Worm (Caenorhabditis elegans) whole organism, L4 larva: ENCODE data around the gene C05C10.7.

Experiments used
- F26F4.8 ChIP-seq: fragments of 200-800 bp; sonication (Bioruptor generic); conservative IDR thresholded peaks from 2 replicates; pipeline ENCODE4 v1.3.6; 2022; ENCODE audit warnings: missing genetic modification characterization, missing compliant biosample characterization
- F44E2.7 ChIP-seq: fragments of 200-800 bp; sonication (Bioruptor generic); IDR thresholded peaks from 2 replicates; pipeline ENCODE4 v2.1.2; 2022; ENCODE audit warnings: missing genetic modification characterization, missing compliant biosample characterization
- F49E8.2 ChIP-seq: sonication (generic microtip); optimal IDR thresholded peaks from 2 replicates; lab custom pipeline; 2016; ENCODE audit warnings: missing compliant biosample characterization, mild to moderate bottlenecking, missing genetic modification characterization, borderline replicate concordance
- R02D3.7 ChIP-seq: fragments of 150-350 bp; sonication (generic microtip); optimal IDR thresholded peaks from 3 replicates; lab custom pipeline; 2014; ENCODE audit warnings: missing biosample characterization, missing genetic modification characterization
- Y105C5A.15 ChIP-seq: fragments of 200-800 bp; sonication (Bioruptor generic); IDR thresholded peaks from 2 replicates; pipeline ENCODE4 v1.3.6; 2022; ENCODE audit warnings: missing genetic modification characterization, missing compliant biosample characterization
- Y48G9A.11 ChIP-seq: fragments of 200-800 bp; sonication (Bioruptor generic); IDR thresholded peaks from 2 replicates; pipeline ENCODE4 v1.3.6; 2022; ENCODE audit warnings: missing genetic modification reagents, missing genetic modification characterization, missing compliant biosample characterization
- Y75B8A.6 ChIP-seq: fragments of 200-800 bp; sonication (Bioruptor generic); IDR thresholded peaks from 2 replicates; pipeline ENCODE4 v1.3.6; 2022; ENCODE audit warnings: missing genetic modification reagents, missing genetic modification characterization, missing compliant biosample characterization
- ZK337.2 ChIP-seq: fragments of 200-800 bp; sonication (Bioruptor generic); IDR thresholded peaks from 2 replicates; pipeline ENCODE4 v1.3.6; 2022; ENCODE audit warnings: missing genetic modification reagents, missing genetic modification characterization, missing compliant biosample characterization
- ZK546.5 ChIP-seq, 2 experiments: sonication (generic microtip); optimal IDR thresholded peaks; 2 replicates each; lab custom pipeline; 2017; ENCODE audit warnings: missing biosample characterization in 2 of 2, missing genetic modification characterization in 2 of 2
- aha-1 ChIP-seq: fragments of 150-350 bp; peaks from one replicate; lab custom pipeline; 2014; ENCODE audit warnings: missing biosample characterization, missing genetic modification characterization
- ama-1 ChIP-seq: fragments of 150-350 bp; optimal IDR thresholded peaks from 2 replicates; lab custom pipeline; 2014; ENCODE audit warnings: inconsistent platforms, mixed read lengths
- ceh-20 ChIP-seq: fragments of 200-800 bp; sonication (Bioruptor generic); IDR thresholded peaks from 2 replicates; pipeline ENCODE4 v1.3.6; 2022; ENCODE audit warnings: missing genetic modification reagents, missing genetic modification characterization, missing compliant biosample characterization
- ceh-28 ChIP-seq: fragments of 150-350 bp; optimal IDR thresholded peaks from 2 replicates; lab custom pipeline; 2014; ENCODE audit warnings: missing biosample characterization, missing genetic modification reagents, missing genetic modification characterization
- ceh-44 ChIP-seq: fragments of 200-800 bp; sonication (Bioruptor generic); IDR thresholded peaks from 2 replicates; pipeline ENCODE4 v1.3.6; 2022; ENCODE audit warnings: missing genetic modification reagents, missing genetic modification characterization, missing compliant biosample characterization
- ceh-62 ChIP-seq: sonication (generic microtip); optimal IDR thresholded peaks from 2 replicates; lab custom pipeline; 2017; ENCODE audit warnings: missing biosample characterization, missing genetic modification characterization
- ceh-82 ChIP-seq: sonication (generic microtip); optimal IDR thresholded peaks from 2 replicates; lab custom pipeline; 2017; ENCODE audit warnings: missing biosample characterization, missing genetic modification characterization
- ces-1 ChIP-seq: fragments of 150-350 bp; sonication (generic microtip); optimal IDR thresholded peaks from 4 replicates; lab custom pipeline; 2014; ENCODE audit warnings: missing biosample characterization, missing genetic modification reagents, missing genetic modification characterization
- daf-12 ChIP-seq: fragments of 150-350 bp; optimal IDR thresholded peaks from 2 replicates; lab custom pipeline; 2014; ENCODE audit warnings: missing biosample characterization, missing genetic modification reagents, missing genetic modification characterization
- daf-19 ChIP-seq: fragments of 200-800 bp; sonication (Bioruptor generic); conservative IDR thresholded peaks from 2 replicates; pipeline ENCODE4 v1.3.6; 2022; ENCODE audit warnings: missing genetic modification characterization, missing compliant biosample characterization
- daf-8 ChIP-seq: fragments of 200-800 bp; sonication (Bioruptor generic); IDR thresholded peaks from 2 replicates; pipeline ENCODE4 v1.3.6; 2022; ENCODE audit warnings: missing genetic modification characterization, missing compliant biosample characterization
- dmd-9 ChIP-seq: fragments of 200-800 bp; sonication (Bioruptor generic); IDR thresholded peaks from 2 replicates; pipeline ENCODE4 v1.3.6; 2022; ENCODE audit warnings: missing genetic modification reagents, missing genetic modification characterization, missing compliant biosample characterization
- dpl-1 ChIP-seq: fragments of 150-350 bp; optimal IDR thresholded peaks from 2 replicates; lab custom pipeline; 2014; ENCODE audit warnings: missing biosample characterization, missing genetic modification reagents, missing genetic modification characterization
- egl-27 ChIP-seq: sonication (generic microtip); optimal IDR thresholded peaks from 3 replicates; lab custom pipeline; 2017; ENCODE audit warnings: missing biosample characterization, missing genetic modification reagents, missing genetic modification characterization
- egl-43 ChIP-seq: fragments of 200-800 bp; sonication (Bioruptor generic); IDR thresholded peaks from 2 replicates; pipeline ENCODE4 v1.3.6; 2022; ENCODE audit warnings: missing genetic modification reagents, missing genetic modification characterization, missing compliant biosample characterization
- fkh-10 ChIP-seq: fragments of 150-350 bp; optimal IDR thresholded peaks from 2 replicates; lab custom pipeline; 2014; ENCODE audit warnings: missing biosample characterization, missing genetic modification reagents, missing genetic modification characterization
- fos-1 ChIP-seq: fragments of 150-350 bp; optimal IDR thresholded peaks from 2 replicates; lab custom pipeline; 2014; ENCODE audit warnings: missing biosample characterization, missing genetic modification characterization
- gei-8 ChIP-seq: fragments of 200-800 bp; sonication (Bioruptor generic); optimal IDR thresholded peaks from 2 replicates; lab custom pipeline; 2018; ENCODE audit warnings: mild to moderate bottlenecking, missing genetic modification characterization, missing compliant biosample characterization
- hlh-11 ChIP-seq: fragments of 200-800 bp; sonication (Bioruptor generic); optimal IDR thresholded peaks from 2 replicates; lab custom pipeline; 2018; ENCODE audit warnings: mild to moderate bottlenecking, missing genetic modification characterization, missing compliant biosample characterization
- lin-1 ChIP-seq: fragments of 200-800 bp; sonication (Bioruptor generic); IDR thresholded peaks from 2 replicates; pipeline ENCODE4 v1.3.6; 2022; ENCODE audit warnings: missing genetic modification reagents, missing genetic modification characterization, missing compliant biosample characterization
- lin-29 ChIP-seq: fragments of 200-800 bp; sonication (Bioruptor generic); IDR thresholded peaks from 2 replicates; pipeline ENCODE4 v1.3.6; 2022; ENCODE audit warnings: missing genetic modification reagents, missing genetic modification characterization, missing compliant biosample characterization
- lir-3 ChIP-seq: sonication (generic microtip); optimal IDR thresholded peaks from 2 replicates; lab custom pipeline; 2016; ENCODE audit warnings: mild to moderate bottlenecking, missing genetic modification characterization, missing compliant biosample characterization
- lsy-2 ChIP-seq, 2 experiments: fragments of 150-350 bp in 1 of 2; sonication (generic microtip) in 1 of 2; optimal IDR thresholded peaks; 2 replicates each; lab custom pipeline; 2014 to 2017; ENCODE audit warnings: missing biosample characterization in 2 of 2, missing genetic modification characterization in 2 of 2
- madf-5 ChIP-seq, 2 experiments: fragments of 200-800 bp; sonication (Bioruptor generic); IDR thresholded peaks; 2 replicates each; pipeline ENCODE4 v1.3.6; 2022; ENCODE audit warnings: missing compliant biosample characterization in 2 of 2, missing genetic modification characterization in 2 of 2
- madf-9 ChIP-seq: fragments of 200-800 bp; sonication (Bioruptor generic); conservative IDR thresholded peaks from 2 replicates; pipeline ENCODE4 v1.3.6; 2022; ENCODE audit warnings: missing genetic modification reagents, missing genetic modification characterization, missing compliant biosample characterization
- mdt-29 ChIP-seq: fragments of 200-800 bp; sonication (Bioruptor generic); IDR thresholded peaks from 2 replicates; pipeline ENCODE4 v1.3.6; 2022; ENCODE audit warnings: missing genetic modification reagents, missing genetic modification characterization, missing compliant biosample characterization
- mes-2 ChIP-seq: sonication (generic microtip); optimal IDR thresholded peaks from 2 replicates; lab custom pipeline; 2016; ENCODE audit warnings: missing genotype, mild to moderate bottlenecking, missing genetic modification characterization, missing compliant biosample characterization; ENCODE audit not compliant: poor library complexity, severe bottlenecking
- nhr-102 ChIP-seq: sonication (generic microtip); optimal IDR thresholded peaks from 2 replicates; lab custom pipeline; 2016; ENCODE audit warnings: mild to moderate bottlenecking, missing genetic modification characterization, moderate library complexity, missing compliant biosample characterization
- nhr-28 ChIP-seq: fragments of 150-350 bp; optimal IDR thresholded peaks from 2 replicates; lab custom pipeline; 2014; ENCODE audit warnings: missing biosample characterization, missing genetic modification characterization
- nhr-41 ChIP-seq: fragments of 200-800 bp; sonication (Bioruptor generic); IDR thresholded peaks from 2 replicates; pipeline ENCODE4 v1.3.6; 2022; ENCODE audit warnings: missing genetic modification reagents, missing genetic modification characterization, missing compliant biosample characterization
- nhr-48 ChIP-seq: sonication (generic microtip); optimal IDR thresholded peaks from 2 replicates; lab custom pipeline; 2016; ENCODE audit warnings: mild to moderate bottlenecking, missing genetic modification characterization, missing compliant biosample characterization
- nhr-6 ChIP-seq: fragments of 150-350 bp; optimal IDR thresholded peaks from 2 replicates; lab custom pipeline; 2014; ENCODE audit warnings: missing biosample characterization, missing genetic modification characterization
- nhr-76 ChIP-seq: fragments of 150-350 bp; optimal IDR thresholded peaks from 2 replicates; lab custom pipeline; 2014; ENCODE audit warnings: missing biosample characterization, missing genetic modification characterization
- pha-4 ChIP-seq, 2 experiments: fragments of 150-350 bp in 1 of 2; fragments of 200-800 bp in 1 of 2; sonication (Bioruptor generic) in 1 of 2; IDR thresholded peaks in 1 of 2; optimal IDR thresholded peaks in 1 of 2; 2 replicates each; pipeline versions ENCODE4 v1.3.6 to Lab custom; 2014 to 2022; ENCODE audit warnings: missing genetic modification characterization in 2 of 2, missing genetic modification reagents in 2 of 2, missing biosample characterization in 1 of 2, missing compliant biosample characterization in 1 of 2
- rbr-2 ChIP-seq: sonication (generic microtip); optimal IDR thresholded peaks from 2 replicates; lab custom pipeline; 2016; ENCODE audit warnings: missing genotype, missing genetic modification characterization, missing compliant biosample characterization
- sdz-12 ChIP-seq: fragments of 200-800 bp; sonication (Bioruptor generic); optimal IDR thresholded peaks from 2 replicates; lab custom pipeline; 2018; ENCODE audit warnings: mild to moderate bottlenecking, missing genetic modification characterization, missing compliant biosample characterization
- snpc-1.2 ChIP-seq: fragments of 200-800 bp; sonication (Bioruptor generic); IDR thresholded peaks from 2 replicates; pipeline ENCODE4 v1.3.6; 2022; ENCODE audit warnings: missing genetic modification reagents, missing genetic modification characterization, missing compliant biosample characterization
- spr-1 ChIP-seq: sonication (generic microtip); optimal IDR thresholded peaks from 2 replicates; lab custom pipeline; 2016; ENCODE audit warnings: mild to moderate bottlenecking, missing genetic modification characterization, missing compliant biosample characterization
- tag-97 ChIP-seq: fragments of 200-800 bp; sonication (Bioruptor generic); IDR thresholded peaks from 2 replicates; pipeline ENCODE4 v1.3.6; 2022; ENCODE audit warnings: missing genetic modification characterization, missing compliant biosample characterization
- unc-130 ChIP-seq: sonication (generic microtip); optimal IDR thresholded peaks from 2 replicates; lab custom pipeline; 2016; ENCODE audit warnings: missing genetic modification reagents, missing genetic modification characterization, missing compliant biosample characterization
- zag-1 ChIP-seq: fragments of 150-350 bp; optimal IDR thresholded peaks from 2 replicates; lab custom pipeline; 2014; ENCODE audit warnings: missing biosample characterization, missing genetic modification characterization
- zfp-3 ChIP-seq: fragments of 200-800 bp; sonication (Bioruptor generic); conservative IDR thresholded peaks from 2 replicates; pipeline ENCODE4 v1.3.6; 2022; ENCODE audit warnings: missing genetic modification reagents, missing genetic modification characterization, missing compliant biosample characterization
- ztf-11 ChIP-seq: fragments of 150-350 bp; optimal IDR thresholded peaks from 2 replicates; lab custom pipeline; 2014; ENCODE audit warnings: missing biosample characterization, missing genetic modification characterization

Gene C05C10.7

ce11 chrII:9974967-9975366 lies 36.2 kb upstream of the C05C10.7 start, which contains the start of gene aakg-5 (continued):
- TF ChIP-seq daf-8 (GFP tag; lab: Robert Waterston, UW) (no peak), F44E2.7 (GFP tag; lab: Robert Waterston, UW) (no peak), madf-9 (GFP tag; lab: Robert Waterston, UW) (no peak), egl-27 (tag; lab: Kevin White, UChicago) (no peak), sdz-12 (GFP tag; lab: Kevin White, UChicago) (no peak), lsy-2 (tag; optimal IDR thresholded peaks at IDR 0.05; lab: Kevin White, UChicago) (peak; percentile 25 to 82), Y48G9A.11 (GFP tag; lab: Robert Waterston, UW) (no peak), ZK337.2 (no peak), ceh-28 (tag; lab: Kevin White, UChicago) (no peak), nhr-102 (no peak), daf-12 (tag; lab: Kevin White, UChicago) (no peak), ceh-82 (tag; lab: Kevin White, UChicago) (no peak), dpl-1 (GFP tag; lab: Kevin White, UChicago) (peak; percentile 63), ceh-20 (GFP tag; lab: Robert Waterston, UW) (peak; percentile 48; the same call in 1 of the 2 replicates), F26F4.8 (GFP tag; lab: Robert Waterston, UW) (no peak), rbr-2 (tag; lab: Kevin White, UChicago) (peak; percentile 70), ztf-11 (no peak), hlh-11 (tag; lab: Kevin White, UChicago) (peak; percentile 95), gei-8 (GFP tag; lab: Kevin White, UChicago) (no peak), nhr-41 (GFP tag; lab: Robert Waterston, UW) (0 out of 2 replicates have a peak, but pooled peaks have one; percentile 28), egl-43 (GFP tag; lab: Robert Waterston, UW) (no peak), ceh-44 (GFP tag; lab: Robert Waterston, UW) (no peak), lir-3 (no peak), daf-19 (GFP tag; lab: Robert Waterston, UW) (no peak), ZK546.5 (tag; optimal IDR thresholded peaks at IDR 0.05; lab: Kevin White, UChicago) (no peak), aha-1 (tag; lab: Kevin White, UChicago) (peak; percentile 99), zag-1 (no peak), ama-1 (no peak), nhr-6 (tag; lab: Kevin White, UChicago) (peak; percentile 80), mdt-29 (no peak), unc-130 (GFP tag; lab: Kevin White, UChicago) (no peak), snpc-1.2 (GFP tag; lab: Robert Waterston, UW) (no peak), ceh-62 (tag; lab: Kevin White, UChicago) (no peak), pha-4 (GFP tag; IDR thresholded peaks at IDR 0.05; lab: Robert Waterston, UW) (peak; percentile 76), pha-4 (tag; optimal IDR thresholded peaks at IDR 0.05; lab: Kevin White, UChicago) (peak; percentile 80), F49E8.2 (tag; lab: Kevin White, UChicago) (no peak), zfp-3 (GFP tag; lab: Robert Waterston, UW) (no peak), nhr-48 (tag; lab: Kevin White, UChicago) (peak; percentile 84), tag-97 (GFP tag; lab: Robert Waterston, UW) (no peak), lin-29 (GFP tag; lab: Robert Waterston, UW) (no peak), ces-1 (no peak), dmd-9 (GFP tag; lab: Robert Waterston, UW) (no peak), mes-2 (tag; lab: Kevin White, UChicago) (peak; percentile 77), lin-1 (GFP tag; lab: Robert Waterston, UW) (peak; percentile 71), nhr-28 (peak; percentile 86), Y105C5A.15 (GFP tag; lab: Robert Waterston, UW) (no peak), spr-1 (peak; percentile 19), Y75B8A.6 (GFP tag; lab: Robert Waterston, UW) (0 out of 2 replicates have a peak, but pooled peaks have one; percentile 41), fos-1 (no peak), R02D3.7 (tag; lab: Kevin White, UChicago) (no peak), madf-5 (GFP tag; IDR thresholded peaks at IDR 0.05; lab: Robert Waterston, UW) (0 out of 4 replicates have a peak, but pooled peaks of 1 of the 2 experiments have one; percentile 9), nhr-76 (tag; lab: Kevin White, UChicago) (no peak), fkh-10 (GFP tag; lab: Kevin White, UChicago) (no peak)
